Worm (Caenorhabditis elegans): Measurements from ENCODE around the gene nlp-82.

Gene nlp-82

DNA sequence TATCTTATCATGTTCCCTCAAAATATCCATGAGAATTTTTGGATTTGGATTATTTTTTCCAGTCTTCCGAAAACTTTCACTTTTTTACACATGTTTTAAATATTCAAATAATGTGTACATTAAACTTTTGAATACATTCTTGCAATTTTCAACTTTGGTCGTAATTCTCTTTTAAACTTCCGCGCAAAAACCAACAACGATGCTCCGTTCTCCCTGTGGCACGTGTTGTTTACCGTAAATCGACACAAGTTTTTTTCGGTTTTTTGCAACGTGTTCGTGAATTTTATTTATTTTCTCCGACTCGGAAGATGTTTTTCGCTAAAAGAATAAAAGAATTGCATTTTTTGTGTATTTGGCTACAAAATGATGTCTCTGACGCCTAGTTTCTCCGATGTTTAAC lies 11.3 kb downstream of the nlp-82 start:
- TF ChIP-seq sox-2 (GFP tag; IDR thresholded peaks at IDR 0.05) (no peak), ahr-1 (tag; optimal IDR thresholded peaks at IDR 0.05) (no peak), dmd-4 (tag; optimal IDR thresholded peaks at IDR 0.05; ENCODE audit: borderline replicate concordance) (no peak), pat-9 (tag; optimal IDR thresholded peaks at IDR 0.05) (no peak)

- TF ChIP-seq fax-1 (tag; optimal IDR thresholded peaks at IDR 0.05) (no peak), lim-6 (tag; optimal IDR thresholded peaks at IDR 0.05) (no peak), F13H6.1 (tag; optimal IDR thresholded peaks at IDR 0.05) (no peak), tbx-2 (tag; optimal IDR thresholded peaks at IDR 0.05) (no peak), pha-2 (tag; optimal IDR thresholded peaks at IDR 0.05) (no peak), pqm-1 (tag; optimal IDR thresholded peaks at IDR 0.05) (no peak), sox-4 (tag; optimal IDR thresholded peaks at IDR 0.05) (no peak), unc-55 (GFP tag; optimal IDR thresholded peaks at IDR 0.05) (no peak), zip-5 (tag; optimal IDR thresholded peaks at IDR 0.05) (no peak), ceh-14 (tag; optimal IDR thresholded peaks at IDR 0.05) (no peak), pag-3 (tag; optimal IDR thresholded peaks at IDR 0.05; ENCODE audit: borderline replicate concordance) (no peak), pat-9 (tag; optimal IDR thresholded peaks at IDR 0.05) (no peak), K09A11.1 (tag; optimal IDR thresholded peaks at IDR 0.05; ENCODE audit: insufficient read depth) (no peak), ceh-24 (tag; optimal IDR thresholded peaks at IDR 0.05) (no peak), hlh-15 (tag; optimal IDR thresholded peaks at IDR 0.05) (no peak), pros-1 (tag; optimal IDR thresholded peaks at IDR 0.05) (no peak), eyg-1 (tag; optimal IDR thresholded peaks at IDR 0.05) (no peak), che-1 (tag; optimal IDR thresholded peaks at IDR 0.05) (no peak), unc-3 (GFP tag; conservative IDR thresholded peaks at IDR 0.05) (no peak), unc-3 (tag; optimal IDR thresholded peaks at IDR 0.05) (no peak)
Measured at ce11 chrII:9241610-9242009, 12.5 kb downstream of the nlp-82 start.

- TF ChIP-seq elt-4 (tag; optimal IDR thresholded peaks at IDR 0.05) (no peak), T23F11.4 (GFP tag; optimal IDR thresholded peaks at IDR 0.05) (no peak), ref-2 (tag; optimal IDR thresholded peaks at IDR 0.05) (no peak), dmd-4 (tag; optimal IDR thresholded peaks at IDR 0.05; ENCODE audit: borderline replicate concordance) (no peak), tbx-7 (tag; optimal IDR thresholded peaks at IDR 0.05) (no peak), gmeb-2 (tag; optimal IDR thresholded peaks at IDR 0.05) (no peak)
Measured at ce11 chrII:9237719-9238118, 16.4 kb downstream of the nlp-82 start.

- TF ChIP-seq fkh-10 (GFP tag; optimal IDR thresholded peaks at IDR 0.05) (no peak), npax-4 (tag; optimal IDR thresholded peaks at IDR 0.05) (no peak), K02D7.2 (tag; optimal IDR thresholded peaks at IDR 0.05) (no peak), fax-1 (tag; optimal IDR thresholded peaks at IDR 0.05) (no peak), ceh-19 (GFP tag; optimal IDR thresholded peaks at IDR 0.05) (no peak), hlh-6 (tag; optimal IDR thresholded peaks at IDR 0.05) (no peak), ceh-45 (GFP tag; IDR thresholded peaks at IDR 0.05) (no peak), ceh-9 (tag; optimal IDR thresholded peaks at IDR 0.05) (no peak), unc-55 (GFP tag; optimal IDR thresholded peaks at IDR 0.05) (no peak), pha-2 (tag; optimal IDR thresholded peaks at IDR 0.05) (no peak), madf-2 (tag; optimal IDR thresholded peaks at IDR 0.05) (no peak), nhr-11 (tag; optimal IDR thresholded peaks at IDR 0.05) (no peak), ref-2 (tag; optimal IDR thresholded peaks at IDR 0.05) (no peak), zip-5 (tag; optimal IDR thresholded peaks at IDR 0.05) (no peak), unc-3 (GFP tag; conservative IDR thresholded peaks at IDR 0.05) (no peak), unc-3 (tag; optimal IDR thresholded peaks at IDR 0.05) (no peak), unc-42 (tag; optimal IDR thresholded peaks at IDR 0.05) (no peak), ceh-18 (tag; optimal IDR thresholded peaks at IDR 0.05) (no peak), hlh-13 (GFP tag; optimal IDR thresholded peaks at IDR 0.05) (no peak), pag-3 (tag; optimal IDR thresholded peaks at IDR 0.05; ENCODE audit: borderline replicate concordance) (no peak), T23F11.4 (GFP tag; optimal IDR thresholded peaks at IDR 0.05) (no peak)
Measured at ce11 chrII:9236972-9237371, 17.1 kb downstream of the nlp-82 start.
